Fruit fly (Drosophila melanogaster): Measurements from ENCODE around the gene AOX2.
A peak's percentile ranks its signal among the peaks of the same experiment; 100 is the strongest.

AOX2 gene

DNA sequence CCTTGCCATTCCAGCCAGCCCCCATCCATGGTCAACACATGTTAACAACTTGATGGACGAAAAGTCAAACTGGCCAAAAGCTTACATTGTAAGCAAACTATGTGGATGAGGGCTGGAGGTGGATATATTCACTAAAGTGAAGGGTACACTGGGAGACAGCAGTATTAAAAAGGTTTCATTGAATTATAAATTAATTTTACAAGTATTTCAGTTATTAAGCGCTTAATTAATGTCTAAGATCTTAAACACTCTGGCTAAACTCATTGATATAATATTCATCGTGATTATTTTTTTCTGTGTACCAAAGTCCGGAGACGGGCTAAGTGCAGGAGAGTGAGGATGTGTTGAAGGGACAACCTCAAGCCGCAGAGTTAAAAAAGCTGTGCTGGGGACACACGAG is 26.4 kb upstream of the AOX2 start (continued):
- no peak for TF ChIP-seq Fer2 (tag; optimal IDR thresholded peaks at IDR 0.05)
- no peak for TF ChIP-seq pnt (GFP tag; optimal IDR thresholded peaks at IDR 0.05)
- no peak for TF ChIP-seq CG14965 (GFP tag; optimal IDR thresholded peaks at IDR 0.05; ENCODE audit: borderline replicate concordance)
- no peak for TF ChIP-seq CG9817 (tag; optimal IDR thresholded peaks at IDR 0.05)
- TF ChIP-seq CG4820 (GFP tag; optimal IDR thresholded peaks at IDR 0.05): no peak
- TF ChIP-seq CG11504 (tag; optimal IDR thresholded peaks at IDR 0.05): peak; percentile 25
- no peak for TF ChIP-seq CG17385 (GFP tag; optimal IDR thresholded peaks at IDR 0.05)
- 0 out of 2 replicates have a peak, but pooled peaks have one; percentile 18 for TF ChIP-seq vvl (GFP tag; IDR thresholded peaks at IDR 0.05)
- peak; percentile 40 for TF ChIP-seq CG2712 (tag; optimal IDR thresholded peaks at IDR 0.05)
- peak; percentile 14 for TF ChIP-seq CG12391 (tag; optimal IDR thresholded peaks at IDR 0.05)
- no peak for TF ChIP-seq crc (GFP tag; optimal IDR thresholded peaks at IDR 0.05)
- TF ChIP-seq Ssrp (tag; optimal IDR thresholded peaks at IDR 0.05): no peak
- TF ChIP-seq rib (GFP tag; IDR thresholded peaks at IDR 0.05): no peak
- TF ChIP-seq CG31441 (GFP tag; IDR thresholded peaks at IDR 0.05): 0 out of 2 replicates have a peak, but pooled peaks have one; percentile 20
- TF ChIP-seq gem (tag; optimal IDR thresholded peaks at IDR 0.05): peak; percentile 22
- no peak for TF ChIP-seq ham (GFP tag; IDR thresholded peaks at IDR 0.05)
- peak; percentile 25 for TF ChIP-seq nom (GFP tag; optimal IDR thresholded peaks at IDR 0.05)
- no peak for TF ChIP-seq chinmo (GFP tag; IDR thresholded peaks at IDR 0.05; ENCODE audit: partially characterized antibody)
- no peak for TF ChIP-seq Hsf (GFP tag; optimal IDR thresholded peaks at IDR 0.05)
- TF ChIP-seq Oaz (GFP tag; IDR thresholded peaks at IDR 0.05): no peak
- TF ChIP-seq CkIIα-i1 (GFP tag; IDR thresholded peaks at IDR 0.05): no peak
- TF ChIP-seq CG34376 (GFP tag; optimal IDR thresholded peaks at IDR 0.05): no peak
- no peak for TF ChIP-seq esg (GFP tag; conservative IDR thresholded peaks at IDR 0.05)
- no peak for TF ChIP-seq CG13296 (GFP tag; optimal IDR thresholded peaks at IDR 0.05)
- TF ChIP-seq CG4404 (GFP tag; IDR thresholded peaks at IDR 0.05): peak; percentile 19; the same call in 1 of the 2 replicates
- TF ChIP-seq phol (tag; optimal IDR thresholded peaks at IDR 0.05): peak; percentile 8
- TF ChIP-seq Myb (GFP tag; optimal IDR thresholded peaks at IDR 0.05): no peak
- TF ChIP-seq lab (GFP tag; optimal IDR thresholded peaks at IDR 0.05): peak; percentile 31
- TF ChIP-seq schlank (tag; optimal IDR thresholded peaks at IDR 0.05): no peak
- no peak for TF ChIP-seq CG7372 (GFP tag; IDR thresholded peaks at IDR 0.05)
- TF ChIP-seq CG13775 (GFP tag; optimal IDR thresholded peaks at IDR 0.05): no peak
- no peak for TF ChIP-seq CG5180 (GFP tag; optimal IDR thresholded peaks at IDR 0.05)
- TF ChIP-seq Eip74EF (GFP tag; optimal IDR thresholded peaks at IDR 0.05): no peak
- no peak for TF ChIP-seq gce (GFP tag; IDR thresholded peaks at IDR 0.05)
- peak; percentile 2 for TF ChIP-seq Blimp-1 (GFP tag; optimal IDR thresholded peaks at IDR 0.05)
- TF ChIP-seq CG13287 (GFP tag; IDR thresholded peaks at IDR 0.05; ENCODE audit: partially characterized antibody): no peak
- TF ChIP-seq CG18599 (GFP tag; optimal IDR thresholded peaks at IDR 0.05): peak; percentile 24
- no peak for TF ChIP-seq CG2120 (GFP tag; optimal IDR thresholded peaks at IDR 0.05)
- TF ChIP-seq Max (GFP tag; optimal IDR thresholded peaks at IDR 0.05): no peak
- TF ChIP-seq Poxn (GFP tag; IDR thresholded peaks at IDR 0.05): no peak
- TF ChIP-seq CG1647 (GFP tag; optimal IDR thresholded peaks at IDR 0.05): no peak
- no peak for TF ChIP-seq CG15269 (tag; optimal IDR thresholded peaks at IDR 0.05)
- TF ChIP-seq CG15601 (tag; optimal IDR thresholded peaks at IDR 0.05): no peak
- no peak for TF ChIP-seq otp (GFP tag; IDR thresholded peaks at IDR 0.05)
- TF ChIP-seq Atf6 (GFP tag; IDR thresholded peaks at IDR 0.05): no peak
- TF ChIP-seq Awh (GFP tag; IDR thresholded peaks at IDR 0.05): no peak
- TF ChIP-seq stc (GFP tag; IDR thresholded peaks at IDR 0.05): no peak
- peak; percentile 5 for TF ChIP-seq CG2678 (tag; optimal IDR thresholded peaks at IDR 0.05)
- TF ChIP-seq Usf (GFP tag; optimal IDR thresholded peaks at IDR 0.05): no peak
- no peak for TF ChIP-seq Gug (GFP tag; IDR thresholded peaks at IDR 0.05)
- no peak for TF ChIP-seq CG7839 (tag; optimal IDR thresholded peaks at IDR 0.05)

Measured in whole organism, embryonic.